Worm (Caenorhabditis elegans) whole organism, L1 larva: ENCODE measurements around the gene T12G3.11.

ENCODE experiments used
- C34B4.2 ChIP-seq: sonication (generic microtip); optimal IDR thresholded peaks from 2 replicates; lab custom pipeline; 2017; ENCODE audit warnings: mild to moderate bottlenecking, missing genetic modification characterization, missing compliant biosample characterization
- F16B12.6 ChIP-seq: fragments of 150-350 bp; optimal IDR thresholded peaks from 2 replicates; lab custom pipeline; 2014; ENCODE audit warnings: missing biosample characterization, missing genetic modification characterization
- aha-1 ChIP-seq: fragments of 150-350 bp; optimal IDR thresholded peaks from 2 replicates; lab custom pipeline; 2014; ENCODE audit warnings: missing biosample characterization, missing genetic modification characterization
- ama-1 ChIP-seq: fragments of 150-350 bp; optimal IDR thresholded peaks from 2 replicates; lab custom pipeline; 2014
- blmp-1 ChIP-seq: fragments of 150-350 bp; optimal IDR thresholded peaks from 2 replicates; lab custom pipeline; 2014; ENCODE audit warnings: missing biosample characterization, missing genetic modification characterization
- ceh-63 ChIP-seq: fragments of 200-800 bp; sonication (Bioruptor generic); optimal IDR thresholded peaks from 2 replicates; lab custom pipeline; 2018; ENCODE audit warnings: mild to moderate bottlenecking, missing genetic modification characterization, missing compliant biosample characterization
- ceh-8 ChIP-seq: fragments of 200-800 bp; sonication (Bioruptor generic); optimal IDR thresholded peaks from 2 replicates; lab custom pipeline; 2018; ENCODE audit warnings: mild to moderate bottlenecking, missing genetic modification characterization, moderate library complexity, missing compliant biosample characterization
- ceh-82 ChIP-seq, 3 experiments: fragments of 150-350 bp in 1 of 3; sonication (generic microtip) in 2 of 3; optimal IDR thresholded peaks; 2 replicates each; lab custom pipeline; 2014 to 2017; ENCODE audit warnings: missing biosample characterization in 3 of 3, missing genetic modification characterization in 3 of 3
- ceh-88 ChIP-seq: fragments of 200-800 bp; sonication (Bioruptor generic); IDR thresholded peaks from 2 replicates; pipeline ENCODE4 v1.3.6; 2022; ENCODE audit warnings: missing genetic modification characterization, missing compliant biosample characterization
- ceh-90 ChIP-seq: sonication (generic microtip); optimal IDR thresholded peaks from 2 replicates; lab custom pipeline; 2016; ENCODE audit warnings: missing genetic modification characterization, missing compliant biosample characterization
- dpl-1 ChIP-seq, 3 experiments: fragments of 150-350 bp in 2 of 3; sonication (generic microtip) in 1 of 3; optimal IDR thresholded peaks; 2 replicates each; lab custom pipeline; 2014 to 2017; ENCODE audit warnings: missing biosample characterization in 3 of 3, missing genetic modification characterization in 3 of 3, missing genetic modification reagents in 3 of 3
- efl-1 ChIP-seq, 4 experiments: fragments of 150-350 bp; optimal IDR thresholded peaks in 3 of 4; peaks in 1 of 4; 1 replicate in 1 of 4; 2 replicates in 3 of 4; lab custom pipeline; 2014; ENCODE audit warnings: missing biosample characterization in 2 of 4, missing genetic modification characterization in 2 of 4, missing genetic modification reagents in 2 of 4
- egl-13 ChIP-seq: sonication (generic microtip); optimal IDR thresholded peaks from 2 replicates; lab custom pipeline; 2016; ENCODE audit warnings: missing genotype, missing genetic modification reagents, missing genetic modification characterization, missing compliant biosample characterization
- egl-27 ChIP-seq, 2 experiments: fragments of 150-350 bp in 1 of 2; sonication (generic microtip); optimal IDR thresholded peaks; 3 replicates each; lab custom pipeline; 2017 to 2018; ENCODE audit warnings: missing biosample characterization in 2 of 2, missing genetic modification characterization in 2 of 2, missing genetic modification reagents in 2 of 2
- elt-3 ChIP-seq, 6 experiments: fragments of 150-350 bp in 1 of 6; sonication (generic microtip); optimal IDR thresholded peaks; 2 replicates each; lab custom pipeline; 2017 to 2018; ENCODE audit warnings: missing biosample characterization in 6 of 6, missing genetic modification characterization in 6 of 6, inconsistent platforms in 1 of 6
- ets-5 ChIP-seq: fragments of 200-800 bp; sonication (Bioruptor generic); IDR thresholded peaks from 2 replicates; pipeline ENCODE4 v1.3.6; 2022; ENCODE audit warnings: missing genetic modification characterization, missing compliant biosample characterization
- fkh-4 ChIP-seq: sonication (generic microtip); optimal IDR thresholded peaks from 2 replicates; lab custom pipeline; 2016; ENCODE audit warnings: missing compliant biosample characterization, missing genetic modification characterization, borderline replicate concordance
- fkh-8 ChIP-seq: sonication (generic microtip); optimal IDR thresholded peaks from 2 replicates; lab custom pipeline; 2016; ENCODE audit warnings: mild to moderate bottlenecking, missing genetic modification characterization, missing compliant biosample characterization
- hpl-2 ChIP-seq: fragments of 150-350 bp; optimal IDR thresholded peaks from 2 replicates; lab custom pipeline; 2014; ENCODE audit warnings: missing biosample characterization, missing genetic modification reagents, missing genetic modification characterization
- isw-1 ChIP-seq: fragments of 200-800 bp; sonication (Bioruptor generic); IDR thresholded peaks from 2 replicates; pipeline ENCODE4 v1.3.6; 2022; ENCODE audit warnings: missing genetic modification characterization, missing compliant biosample characterization
- lin-14 ChIP-seq: fragments of 200-800 bp; sonication (Bioruptor generic); optimal IDR thresholded peaks from 2 replicates; lab custom pipeline; 2018; ENCODE audit warnings: mild to moderate bottlenecking, missing genetic modification characterization, moderate library complexity, missing compliant biosample characterization
- lin-35 ChIP-seq, 2 experiments: fragments of 150-350 bp; optimal IDR thresholded peaks; 2 replicates each; lab custom pipeline; 2014; ENCODE audit warnings: missing biosample characterization in 2 of 2, missing genetic modification characterization in 2 of 2, missing genetic modification reagents in 2 of 2
- lir-3 ChIP-seq: sonication (generic microtip); optimal IDR thresholded peaks from 2 replicates; lab custom pipeline; 2016; ENCODE audit warnings: mild to moderate bottlenecking, missing genetic modification characterization, moderate library complexity, missing compliant biosample characterization; ENCODE audit not compliant: poor library complexity
- mab-9 ChIP-seq: fragments of 200-800 bp; sonication (Bioruptor generic); IDR thresholded peaks from 2 replicates; pipeline ENCODE4 v1.3.6; 2022; ENCODE audit warnings: missing genetic modification reagents, missing genetic modification characterization, missing compliant biosample characterization
- mep-1 ChIP-seq: fragments of 150-350 bp; optimal IDR thresholded peaks from 2 replicates; lab custom pipeline; 2014; ENCODE audit warnings: missing biosample characterization, missing genetic modification characterization
- nhr-11 ChIP-seq: fragments of 150-350 bp; optimal IDR thresholded peaks from 2 replicates; lab custom pipeline; 2014; ENCODE audit warnings: missing biosample characterization, missing genetic modification characterization
- nhr-12 ChIP-seq: sonication (generic microtip); optimal IDR thresholded peaks from 2 replicates; lab custom pipeline; 2017; ENCODE audit warnings: missing biosample characterization, missing genetic modification characterization
- nhr-19 ChIP-seq: fragments of 200-800 bp; sonication (Bioruptor generic); conservative IDR thresholded peaks from 2 replicates; pipeline ENCODE4 v1.3.6; 2022; ENCODE audit warnings: missing genetic modification characterization, missing compliant biosample characterization
- nhr-20 ChIP-seq: sonication (generic microtip); optimal IDR thresholded peaks from 2 replicates; lab custom pipeline; 2016; ENCODE audit warnings: mild to moderate bottlenecking, missing genetic modification characterization, missing compliant biosample characterization
- nhr-28 ChIP-seq: fragments of 150-350 bp; optimal IDR thresholded peaks from 2 replicates; lab custom pipeline; 2014; ENCODE audit warnings: missing biosample characterization, missing genetic modification characterization
- nhr-71 ChIP-seq: sonication (generic microtip); optimal IDR thresholded peaks from 2 replicates; lab custom pipeline; 2016; ENCODE audit warnings: mild to moderate bottlenecking, missing genetic modification characterization, moderate library complexity, missing compliant biosample characterization
- nhr-77 ChIP-seq: fragments of 150-350 bp; optimal IDR thresholded peaks from 2 replicates; lab custom pipeline; 2014; ENCODE audit warnings: missing biosample characterization, missing genetic modification characterization
- nhr-84 ChIP-seq: sonication (generic microtip); optimal IDR thresholded peaks from 2 replicates; lab custom pipeline; 2017; ENCODE audit warnings: missing biosample characterization, missing genetic modification characterization
- nhr-85 ChIP-seq: sonication (generic microtip); peaks from one replicate; lab custom pipeline; 2016; ENCODE audit warnings: missing genetic modification characterization, inconsistent platforms, missing compliant biosample characterization
- nhr-90 ChIP-seq: sonication (generic microtip); optimal IDR thresholded peaks from 2 replicates; lab custom pipeline; 2016; ENCODE audit warnings: mild to moderate bottlenecking, missing genetic modification characterization, missing compliant biosample characterization; ENCODE audit not compliant: poor library complexity
- pag-3 ChIP-seq: sonication (generic microtip); optimal IDR thresholded peaks from 2 replicates; lab custom pipeline; 2017; ENCODE audit warnings: missing genetic modification characterization, mild to moderate bottlenecking, missing compliant biosample characterization, antibody characterized with exemption, borderline replicate concordance; ENCODE audit not compliant: insufficient read depth
- pax-3 ChIP-seq: fragments of 200-800 bp; sonication (Bioruptor generic); optimal IDR thresholded peaks from 2 replicates; lab custom pipeline; 2018; ENCODE audit warnings: mild to moderate bottlenecking, missing genetic modification characterization, moderate library complexity, missing compliant biosample characterization
- pqm-1 ChIP-seq: sonication (generic microtip); optimal IDR thresholded peaks from 3 replicates; lab custom pipeline; 2017; ENCODE audit warnings: missing biosample characterization, missing genetic modification characterization
- rnt-1 ChIP-seq: sonication (generic microtip); optimal IDR thresholded peaks from 2 replicates; lab custom pipeline; 2016; ENCODE audit warnings: mild to moderate bottlenecking, missing genetic modification characterization, moderate library complexity, missing compliant biosample characterization
- snpc-4 ChIP-seq: fragments of 150-350 bp; optimal IDR thresholded peaks from 2 replicates; lab custom pipeline; 2014; ENCODE audit warnings: missing biosample characterization, missing genetic modification characterization
- sup-37 ChIP-seq: fragments of 200-800 bp; sonication (Bioruptor generic); optimal IDR thresholded peaks from 2 replicates; lab custom pipeline; 2018; ENCODE audit warnings: mild to moderate bottlenecking, missing genetic modification characterization, missing compliant biosample characterization
- tbx-2 ChIP-seq: sonication (generic microtip); optimal IDR thresholded peaks from 2 replicates; lab custom pipeline; 2016; ENCODE audit warnings: missing genetic modification characterization, missing compliant biosample characterization
- unc-130 ChIP-seq: fragments of 150-350 bp; optimal IDR thresholded peaks from 2 replicates; lab custom pipeline; 2017; ENCODE audit warnings: missing biosample characterization, missing genetic modification characterization, inconsistent platforms
- unc-30 ChIP-seq: sonication (generic microtip); optimal IDR thresholded peaks from 2 replicates; lab custom pipeline; 2017; ENCODE audit warnings: missing biosample characterization, missing genetic modification characterization
- unc-62 ChIP-seq: fragments of 150-350 bp; optimal IDR thresholded peaks from 2 replicates; lab custom pipeline; 2014; ENCODE audit warnings: missing biosample characterization, missing genetic modification reagents, missing genetic modification characterization
- ztf-4 ChIP-seq: fragments of 150-350 bp; optimal IDR thresholded peaks from 2 replicates; lab custom pipeline; 2014; ENCODE audit warnings: missing biosample characterization, missing genetic modification characterization

T12G3.11 gene

DNA sequence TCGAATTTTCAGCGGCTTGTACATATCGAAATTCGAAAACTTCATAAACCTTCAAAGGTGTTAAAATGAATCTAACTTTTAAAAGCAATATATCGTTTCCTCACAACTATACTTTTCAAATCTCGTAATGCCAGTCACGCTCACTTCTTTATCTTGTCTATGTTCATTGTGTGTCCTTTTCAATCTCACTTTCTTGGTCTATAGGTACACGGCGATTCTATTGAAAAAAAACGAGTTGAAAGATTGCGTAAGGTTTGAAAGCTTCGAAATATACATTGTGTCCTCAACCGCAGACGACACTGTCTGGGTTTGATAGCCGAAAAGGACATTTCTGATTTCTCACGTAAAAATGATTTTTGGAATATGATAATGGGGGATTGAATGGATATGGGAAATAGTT lies 10.7 kb downstream of the T12G3.11 start:
- no peak for TF ChIP-seq pag-3 (tag; lab: Kevin White, UChicago)
- TF ChIP-seq snpc-4 (tag; lab: Kevin White, UChicago), result no peak
- peak; percentile 48 for TF ChIP-seq nhr-85
- TF ChIP-seq egl-27 (tag; optimal IDR thresholded peaks at IDR 0.05; lab: Kevin White, UChicago), result no peak
- peak; percentile 74 for TF ChIP-seq blmp-1 (tag; lab: Kevin White, UChicago)
- no peak for TF ChIP-seq lir-3
- TF ChIP-seq ceh-63 (GFP tag; lab: Kevin White, UChicago), result no peak

ce11 chrIV:12015586-12015985 lies 14.0 kb downstream of the T12G3.11 start, which contains the start of gene lips-6:
Gene lips-6 (minus strand): TSS chrIV:12015686.
- TF ChIP-seq isw-1 (no peak), sup-37 (GFP tag; lab: Kevin White, UChicago) (no peak), fkh-8 (no peak), ceh-8 (GFP tag; lab: Kevin White, UChicago) (no peak), dpl-1 (GFP tag; optimal IDR thresholded peaks at IDR 0.05; lab: Kevin White, UChicago) (no peak), fkh-4 (tag; lab: Kevin White, UChicago) (no peak), tbx-2 (tag; lab: Kevin White, UChicago) (no peak), unc-62 (GFP tag; lab: Kevin White, UChicago) (no peak), unc-30 (no peak), pax-3 (tag; lab: Kevin White, UChicago) (no peak), unc-130 (tag; lab: Kevin White, UChicago) (no peak), ets-5 (no peak)

- TF ChIP-seq lin-35 (GFP tag; optimal IDR thresholded peaks at IDR 0.05; lab: Kevin White, UChicago) (no peak), nhr-12 (no peak), nhr-11 (tag; lab: Kevin White, UChicago) (no peak), ets-5 (no peak), egl-13 (tag; lab: Kevin White, UChicago) (no peak)
Observed at ce11 chrIV:12013120-12013519, 16.5 kb downstream of the T12G3.11 start, which contains the start of gene spe-17. Gene spe-17 (plus strand): TSS chrIV:12013420.

ce11 chrIV:12012439-12013003 lies 17.1 kb downstream of the T12G3.11 start:
- TF ChIP-seq lin-35 (GFP tag; optimal IDR thresholded peaks at IDR 0.05; lab: Kevin White, UChicago), result peak in 1 of 2 experiments; percentile 12
- TF ChIP-seq ceh-88, result no peak
- TF ChIP-seq hpl-2 (GFP tag; lab: Kevin White, UChicago), result no peak
- peak; percentile 81 for TF ChIP-seq nhr-71 (tag; lab: Kevin White, UChicago)
- TF ChIP-seq fkh-8, result no peak
- TF ChIP-seq F16B12.6 (tag; lab: Kevin White, UChicago), result no peak
- TF ChIP-seq mep-1, result no peak
- TF ChIP-seq ama-1 (lab: Kevin White, UChicago), result no peak
- TF ChIP-seq nhr-28 (tag; lab: Kevin White, UChicago), result no peak
- TF ChIP-seq nhr-19 (GFP tag; lab: Robert Waterston, UW), result peak; percentile 44
- no peak for TF ChIP-seq elt-3 (tag; optimal IDR thresholded peaks at IDR 0.05; lab: Kevin White, UChicago)
- TF ChIP-seq pqm-1 (tag; lab: Kevin White, UChicago), result no peak
- peak; percentile 96 for TF ChIP-seq lin-14 (GFP tag; lab: Kevin White, UChicago)
- peak; percentile 90 for TF ChIP-seq pag-3 (tag; lab: Kevin White, UChicago)
- peak in 1 of 2 experiments; percentile 3 for TF ChIP-seq efl-1 (optimal IDR thresholded peaks at IDR 0.05; lab: Kevin White, UChicago)
- peak in 1 of 2 experiments; percentile 73 for TF ChIP-seq efl-1 (GFP tag; optimal IDR thresholded peaks at IDR 0.05 in 1 of 2; lab: Kevin White, UChicago)
- TF ChIP-seq nhr-20, result peak; percentile 32
- TF ChIP-seq ceh-82 (tag; optimal IDR thresholded peaks at IDR 0.05; lab: Kevin White, UChicago), result no peak
- no peak for TF ChIP-seq C34B4.2
- TF ChIP-seq mab-9 (GFP tag; lab: Robert Waterston, UW), result no peak
- TF ChIP-seq rnt-1 (tag; lab: Kevin White, UChicago), result peak; percentile 77
- TF ChIP-seq dpl-1 (GFP tag; optimal IDR thresholded peaks at IDR 0.05; lab: Kevin White, UChicago), result no peak
- no peak for TF ChIP-seq egl-13 (tag; lab: Kevin White, UChicago)
- TF ChIP-seq nhr-84, result no peak
- TF ChIP-seq nhr-77 (tag; lab: Kevin White, UChicago), result no peak
- TF ChIP-seq ceh-90 (tag; lab: Kevin White, UChicago), result no peak
- no peak for TF ChIP-seq ceh-63 (GFP tag; lab: Kevin White, UChicago)
- TF ChIP-seq nhr-90 (tag; lab: Kevin White, UChicago), result no peak
- TF ChIP-seq egl-27 (tag; optimal IDR thresholded peaks at IDR 0.05; lab: Kevin White, UChicago), result no peak
- no peak for TF ChIP-seq aha-1 (tag; lab: Kevin White, UChicago)
- no peak for TF ChIP-seq ztf-4 (tag; lab: Kevin White, UChicago)
